Worm (Caenorhabditis elegans): Measurements from ENCODE around the gene sri-27.

DNA sequence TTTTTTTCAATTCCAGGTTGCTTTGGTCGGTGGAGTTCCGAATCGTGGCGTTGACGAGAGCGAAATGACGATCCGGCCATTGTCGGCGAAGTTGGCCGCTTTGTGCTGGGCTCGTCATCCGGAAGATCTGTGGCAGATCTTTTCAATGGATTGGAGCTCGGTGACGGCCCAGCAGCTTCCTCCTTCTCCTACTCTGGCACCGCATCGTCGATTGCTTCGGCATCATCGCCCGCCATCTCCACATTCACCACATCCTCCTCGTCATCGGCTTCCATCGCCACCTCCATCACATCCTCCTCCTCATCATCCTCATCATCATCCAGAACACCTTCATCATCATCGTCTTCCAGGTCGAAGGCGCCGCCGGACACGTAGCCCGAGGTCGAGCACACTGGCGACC lies 27.1 kb upstream of the sri-27 start:
- TF ChIP-seq dao-5 (tag; optimal IDR thresholded peaks at IDR 0.05) (no peak), him-1 (tag; optimal IDR thresholded peaks at IDR 0.05) (no peak), W03F9.2 (tag; optimal IDR thresholded peaks at IDR 0.05) (no peak)
